Worm (Caenorhabditis elegans) whole organism, L2 larva: ENCODE data around the gene ftr-1.

Experiments used
- blmp-1 ChIP-seq: sonication (generic microtip); optimal IDR thresholded peaks from 2 replicates; lab custom pipeline; 2017; ENCODE audit warnings: missing genetic modification characterization, mild to moderate bottlenecking, missing compliant biosample characterization, antibody characterized with exemption, moderate library complexity; ENCODE audit not compliant: insufficient read depth
- elt-1 ChIP-seq: fragments of 150-350 bp; optimal IDR thresholded peaks from 2 replicates; lab custom pipeline; 2014; ENCODE audit warnings: missing biosample characterization, missing genetic modification characterization
- gmeb-1 ChIP-seq: fragments of 150-350 bp; optimal IDR thresholded peaks from 2 replicates; lab custom pipeline; 2014; ENCODE audit warnings: missing biosample characterization, missing genetic modification characterization
- nhr-77 ChIP-seq: fragments of 150-350 bp; optimal IDR thresholded peaks from 2 replicates; lab custom pipeline; 2014; ENCODE audit warnings: missing biosample characterization, missing genetic modification characterization

DNA sequence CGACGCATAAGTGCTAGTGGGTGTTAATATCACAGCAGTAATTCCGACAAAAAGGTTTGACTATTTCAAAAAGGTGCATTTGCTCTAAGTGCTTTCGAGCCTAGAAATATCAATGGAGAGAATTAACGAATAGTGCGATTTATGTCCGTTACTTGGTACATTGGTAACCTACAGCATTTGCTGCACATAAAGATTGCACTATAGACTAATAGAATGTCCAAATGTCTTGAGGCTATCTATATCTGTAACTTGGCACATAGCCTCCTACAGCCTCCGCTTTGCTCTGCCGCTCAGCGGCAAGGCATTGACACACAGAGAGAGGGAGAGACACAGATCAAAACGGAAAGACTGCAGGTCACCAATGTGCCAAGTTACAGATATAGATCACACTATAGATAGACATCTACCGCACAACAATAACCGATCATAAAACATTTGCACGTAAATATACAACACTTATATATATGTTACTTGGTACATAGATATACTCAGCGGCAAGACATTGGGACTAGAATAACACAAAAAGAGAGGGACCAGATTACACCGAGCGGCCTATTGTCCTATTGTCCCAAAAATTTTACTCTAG, 1.2 kb upstream of the ftr-1 start, which contains the start of the genes srh-217 and Y113G7B.28:
- no peak for TF ChIP-seq elt-1
- no peak for TF ChIP-seq nhr-77 (tag; lab: Kevin White, UChicago)
- no peak for TF ChIP-seq gmeb-1
- TF ChIP-seq blmp-1 (tag; lab: Kevin White, UChicago): no peak
